Worm (Caenorhabditis elegans) whole organism, L1 larva: Measurements from ENCODE around the gene nlp-46.

ENCODE experiments used
- aly-2 ChIP-seq: fragments of 150-350 bp; optimal IDR thresholded peaks from 2 replicates; lab custom pipeline; 2014; ENCODE audit warnings: missing biosample characterization, missing genetic modification characterization
- ama-1 ChIP-seq: fragments of 150-350 bp; optimal IDR thresholded peaks from 2 replicates; lab custom pipeline; 2014
- blmp-1 ChIP-seq: fragments of 150-350 bp; optimal IDR thresholded peaks from 2 replicates; lab custom pipeline; 2014; ENCODE audit warnings: missing biosample characterization, missing genetic modification characterization
- ceh-63 ChIP-seq: fragments of 200-800 bp; sonication (Bioruptor generic); optimal IDR thresholded peaks from 2 replicates; lab custom pipeline; 2018; ENCODE audit warnings: mild to moderate bottlenecking, missing genetic modification characterization, missing compliant biosample characterization
- ceh-82 ChIP-seq, 3 experiments: fragments of 150-350 bp in 1 of 3; sonication (generic microtip) in 2 of 3; optimal IDR thresholded peaks; 2 replicates each; lab custom pipeline; 2014 to 2017; ENCODE audit warnings: missing biosample characterization in 3 of 3, missing genetic modification characterization in 3 of 3
- ceh-88 ChIP-seq: fragments of 200-800 bp; sonication (Bioruptor generic); IDR thresholded peaks from 2 replicates; pipeline ENCODE4 v1.3.6; 2022; ENCODE audit warnings: missing genetic modification characterization, missing compliant biosample characterization
- dpl-1 ChIP-seq, 3 experiments: fragments of 150-350 bp in 2 of 3; sonication (generic microtip) in 1 of 3; optimal IDR thresholded peaks; 2 replicates each; lab custom pipeline; 2014 to 2017; ENCODE audit warnings: missing biosample characterization in 3 of 3, missing genetic modification characterization in 3 of 3, missing genetic modification reagents in 3 of 3
- efl-1 ChIP-seq, 4 experiments: fragments of 150-350 bp; optimal IDR thresholded peaks in 3 of 4; peaks in 1 of 4; 1 replicate in 1 of 4; 2 replicates in 3 of 4; lab custom pipeline; 2014; ENCODE audit warnings: missing biosample characterization in 2 of 4, missing genetic modification characterization in 2 of 4, missing genetic modification reagents in 2 of 4
- egl-27 ChIP-seq, 2 experiments: fragments of 150-350 bp in 1 of 2; sonication (generic microtip); optimal IDR thresholded peaks; 3 replicates each; lab custom pipeline; 2017 to 2018; ENCODE audit warnings: missing biosample characterization in 2 of 2, missing genetic modification characterization in 2 of 2, missing genetic modification reagents in 2 of 2
- elt-2 ChIP-seq: sonication (generic microtip); optimal IDR thresholded peaks from 2 replicates; lab custom pipeline; 2016; ENCODE audit warnings: missing genetic modification characterization, mild to moderate bottlenecking, inconsistent platforms, missing compliant biosample characterization, missing genetic modification reagents
- ets-5 ChIP-seq: fragments of 200-800 bp; sonication (Bioruptor generic); IDR thresholded peaks from 2 replicates; pipeline ENCODE4 v1.3.6; 2022; ENCODE audit warnings: missing genetic modification characterization, missing compliant biosample characterization
- fkh-10 ChIP-seq: sonication (generic microtip); optimal IDR thresholded peaks from 2 replicates; lab custom pipeline; 2017; ENCODE audit warnings: missing biosample characterization, missing genetic modification reagents, missing genetic modification characterization
- fkh-4 ChIP-seq: sonication (generic microtip); optimal IDR thresholded peaks from 2 replicates; lab custom pipeline; 2016; ENCODE audit warnings: missing compliant biosample characterization, missing genetic modification characterization, borderline replicate concordance
- fkh-8 ChIP-seq: sonication (generic microtip); optimal IDR thresholded peaks from 2 replicates; lab custom pipeline; 2016; ENCODE audit warnings: mild to moderate bottlenecking, missing genetic modification characterization, missing compliant biosample characterization
- hlh-17 ChIP-seq: fragments of 200-800 bp; sonication (Bioruptor generic); optimal IDR thresholded peaks from 2 replicates; lab custom pipeline; 2018; ENCODE audit warnings: missing genetic modification characterization, mild to moderate bottlenecking, missing compliant biosample characterization, moderate library complexity, borderline replicate concordance
- hpl-2 ChIP-seq: fragments of 150-350 bp; optimal IDR thresholded peaks from 2 replicates; lab custom pipeline; 2014; ENCODE audit warnings: missing biosample characterization, missing genetic modification reagents, missing genetic modification characterization
- lin-14 ChIP-seq: fragments of 200-800 bp; sonication (Bioruptor generic); optimal IDR thresholded peaks from 2 replicates; lab custom pipeline; 2018; ENCODE audit warnings: mild to moderate bottlenecking, missing genetic modification characterization, moderate library complexity, missing compliant biosample characterization
- lin-39 ChIP-seq: fragments of 150-350 bp; optimal IDR thresholded peaks from 2 replicates; lab custom pipeline; 2014; ENCODE audit warnings: missing biosample characterization, missing genetic modification reagents, missing genetic modification characterization
- lsy-2 ChIP-seq, 2 experiments: fragments of 150-350 bp; optimal IDR thresholded peaks; 2 replicates each; lab custom pipeline; 2014; ENCODE audit warnings: missing biosample characterization in 2 of 2, missing genetic modification characterization in 2 of 2
- mep-1 ChIP-seq: fragments of 150-350 bp; optimal IDR thresholded peaks from 2 replicates; lab custom pipeline; 2014; ENCODE audit warnings: missing biosample characterization, missing genetic modification characterization
- nhr-12 ChIP-seq: sonication (generic microtip); optimal IDR thresholded peaks from 2 replicates; lab custom pipeline; 2017; ENCODE audit warnings: missing biosample characterization, missing genetic modification characterization
- nhr-237 ChIP-seq: fragments of 150-350 bp; optimal IDR thresholded peaks from 2 replicates; lab custom pipeline; 2014; ENCODE audit warnings: missing biosample characterization, missing genetic modification characterization
- nhr-47 ChIP-seq: sonication (generic microtip); optimal IDR thresholded peaks from 2 replicates; lab custom pipeline; 2016; ENCODE audit warnings: mild to moderate bottlenecking, missing genetic modification characterization, moderate library complexity, missing compliant biosample characterization
- nhr-71 ChIP-seq: sonication (generic microtip); optimal IDR thresholded peaks from 2 replicates; lab custom pipeline; 2016; ENCODE audit warnings: mild to moderate bottlenecking, missing genetic modification characterization, moderate library complexity, missing compliant biosample characterization
- nhr-76 ChIP-seq: sonication (generic microtip); optimal IDR thresholded peaks from 2 replicates; lab custom pipeline; 2017; ENCODE audit warnings: missing biosample characterization, missing genetic modification characterization
- nhr-77 ChIP-seq: fragments of 150-350 bp; optimal IDR thresholded peaks from 2 replicates; lab custom pipeline; 2014; ENCODE audit warnings: missing biosample characterization, missing genetic modification characterization
- nhr-84 ChIP-seq: sonication (generic microtip); optimal IDR thresholded peaks from 2 replicates; lab custom pipeline; 2017; ENCODE audit warnings: missing biosample characterization, missing genetic modification characterization
- nhr-85 ChIP-seq: sonication (generic microtip); peaks from one replicate; lab custom pipeline; 2016; ENCODE audit warnings: missing genetic modification characterization, inconsistent platforms, missing compliant biosample characterization
- pag-3 ChIP-seq: sonication (generic microtip); optimal IDR thresholded peaks from 2 replicates; lab custom pipeline; 2017; ENCODE audit warnings: missing genetic modification characterization, mild to moderate bottlenecking, missing compliant biosample characterization, antibody characterized with exemption, borderline replicate concordance; ENCODE audit not compliant: insufficient read depth
- pax-3 ChIP-seq: fragments of 200-800 bp; sonication (Bioruptor generic); optimal IDR thresholded peaks from 2 replicates; lab custom pipeline; 2018; ENCODE audit warnings: mild to moderate bottlenecking, missing genetic modification characterization, moderate library complexity, missing compliant biosample characterization
- pqm-1 ChIP-seq: sonication (generic microtip); optimal IDR thresholded peaks from 3 replicates; lab custom pipeline; 2017; ENCODE audit warnings: missing biosample characterization, missing genetic modification characterization
- skn-1 ChIP-seq: fragments of 150-350 bp; optimal IDR thresholded peaks from 2 replicates; lab custom pipeline; 2014; ENCODE audit warnings: missing biosample characterization, missing genetic modification characterization
- sup-37 ChIP-seq: fragments of 200-800 bp; sonication (Bioruptor generic); optimal IDR thresholded peaks from 2 replicates; lab custom pipeline; 2018; ENCODE audit warnings: mild to moderate bottlenecking, missing genetic modification characterization, missing compliant biosample characterization
- swsn-7 ChIP-seq: sonication (generic microtip); optimal IDR thresholded peaks from 2 replicates; lab custom pipeline; 2016; ENCODE audit warnings: missing genetic modification characterization, missing compliant biosample characterization
- unc-30 ChIP-seq: sonication (generic microtip); optimal IDR thresholded peaks from 2 replicates; lab custom pipeline; 2017; ENCODE audit warnings: missing biosample characterization, missing genetic modification characterization
- unc-86 ChIP-seq: sonication (generic microtip); optimal IDR thresholded peaks from 2 replicates; lab custom pipeline; 2016; ENCODE audit warnings: missing genetic modification characterization, missing compliant biosample characterization
- zag-1 ChIP-seq: fragments of 150-350 bp; optimal IDR thresholded peaks from 2 replicates; lab custom pipeline; 2014; ENCODE audit warnings: missing biosample characterization, missing genetic modification characterization
- zip-4 ChIP-seq: fragments of 200-800 bp; sonication (Bioruptor generic); optimal IDR thresholded peaks from 2 replicates; lab custom pipeline; 2018; ENCODE audit warnings: mild to moderate bottlenecking, missing genetic modification characterization, moderate library complexity, missing compliant biosample characterization
- ztf-11 ChIP-seq, 2 experiments: sonication (generic microtip); optimal IDR thresholded peaks; 2 replicates each; lab custom pipeline; 2016 to 2017; ENCODE audit warnings: missing genetic modification characterization in 2 of 2, missing biosample characterization in 1 of 2, missing compliant biosample characterization in 1 of 2

nlp-46 gene

ce11 chrV:12528919-12529318, 22.8 kb upstream of the nlp-46 start (continued):
- TF ChIP-seq pqm-1 (tag; lab: Kevin White, UChicago): no peak
- TF ChIP-seq fkh-8 (tag; lab: Kevin White, UChicago): peak; percentile 12
- TF ChIP-seq nhr-47: peak; percentile 54
- TF ChIP-seq unc-30 (tag; lab: Kevin White, UChicago): no peak
- peak; percentile 6 for TF ChIP-seq fkh-10 (GFP tag; lab: Kevin White, UChicago)
- peak; percentile 13 for TF ChIP-seq elt-2 (tag; lab: Kevin White, UChicago)
- peak in 1 of 3 experiments; percentile 48 for TF ChIP-seq ceh-82 (tag; optimal IDR thresholded peaks at IDR 0.05; lab: Kevin White, UChicago)
- TF ChIP-seq zag-1 (tag; lab: Kevin White, UChicago): no peak
- peak; percentile 32 for TF ChIP-seq nhr-77 (tag; lab: Kevin White, UChicago)
- no peak for TF ChIP-seq unc-86
- no peak for TF ChIP-seq nhr-76 (tag; lab: Kevin White, UChicago)
- TF ChIP-seq aly-2 (tag; lab: Kevin White, UChicago): no peak
- no peak for TF ChIP-seq skn-1 (tag; lab: Kevin White, UChicago)
- TF ChIP-seq lin-39 (tag; lab: Kevin White, UChicago): no peak
- TF ChIP-seq ama-1 (lab: Kevin White, UChicago): no peak
- no peak for TF ChIP-seq ets-5 (GFP tag; lab: Robert Waterston, UW)
- peak; percentile 77 for TF ChIP-seq nhr-71
- TF ChIP-seq ceh-63 (GFP tag; lab: Kevin White, UChicago): no peak
- no peak for TF ChIP-seq ceh-88 (GFP tag; lab: Robert Waterston, UW)
- peak; percentile 72 for TF ChIP-seq mep-1 (tag; lab: Kevin White, UChicago)
- TF ChIP-seq lsy-2 (tag; optimal IDR thresholded peaks at IDR 0.05; lab: Kevin White, UChicago): peak; percentile 60 to 70
- peak; percentile 47 to 60 for TF ChIP-seq efl-1 (optimal IDR thresholded peaks at IDR 0.05; lab: Kevin White, UChicago)
- TF ChIP-seq efl-1 (GFP tag; optimal IDR thresholded peaks at IDR 0.05 in 1 of 2; lab: Kevin White, UChicago): peak in 1 of 2 experiments; percentile 92
- no peak for TF ChIP-seq fkh-4
- TF ChIP-seq nhr-85: peak; percentile 91
- peak; percentile 88 for TF ChIP-seq pag-3 (tag; lab: Kevin White, UChicago)
- TF ChIP-seq swsn-7 (tag; lab: Kevin White, UChicago): peak; percentile 39
- TF ChIP-seq nhr-84: no peak
- TF ChIP-seq sup-37: no peak
- no peak for TF ChIP-seq nhr-12
- TF ChIP-seq dpl-1 (GFP tag; optimal IDR thresholded peaks at IDR 0.05; lab: Kevin White, UChicago): peak in 1 of 3 experiments; percentile 39
- no peak for TF ChIP-seq hpl-2 (GFP tag; lab: Kevin White, UChicago)

ce11 chrV:12526758-12527157, 20.7 kb upstream of the nlp-46 start, which contains the start of gene F45D3.1:
F45D3.1 (plus strand) TSS chrV:12527058.
- TF ChIP-seq nhr-237 (no peak), lin-14 (GFP tag; lab: Kevin White, UChicago) (no peak)

DNA sequence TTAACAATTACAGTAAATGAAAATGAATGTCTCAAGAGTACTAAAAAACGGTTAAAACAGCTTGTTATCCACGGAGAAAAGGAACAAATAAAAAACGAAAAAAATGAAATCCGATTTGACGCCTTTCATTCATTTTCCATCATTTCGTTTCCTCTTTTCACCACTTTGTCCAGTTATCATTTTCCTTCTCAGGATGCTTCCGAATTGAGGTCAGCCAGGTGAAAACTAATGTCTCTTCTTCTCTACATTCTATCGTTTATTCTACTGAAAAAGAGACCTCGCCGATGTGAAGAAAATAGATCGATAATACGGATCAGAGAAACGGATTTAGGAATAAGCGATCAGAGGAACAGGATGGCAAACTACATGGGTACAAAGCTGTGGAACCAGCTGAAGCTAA, 20.0 kb upstream of the nlp-46 start:
- TF ChIP-seq blmp-1: peak; percentile 99
- no peak for TF ChIP-seq ztf-11 (tag; optimal IDR thresholded peaks at IDR 0.05; lab: Kevin White, UChicago)
- TF ChIP-seq hlh-17: no peak
- no peak for TF ChIP-seq zip-4 (GFP tag; lab: Kevin White, UChicago)
- TF ChIP-seq ceh-82 (tag; optimal IDR thresholded peaks at IDR 0.05; lab: Kevin White, UChicago): no peak
- no peak for TF ChIP-seq egl-27 (tag; optimal IDR thresholded peaks at IDR 0.05; lab: Kevin White, UChicago)
- no peak for TF ChIP-seq pax-3 (tag; lab: Kevin White, UChicago)
